Worm (Caenorhabditis elegans): Measurements from ENCODE around the gene mig-13.

Gene mig-13

DNA sequence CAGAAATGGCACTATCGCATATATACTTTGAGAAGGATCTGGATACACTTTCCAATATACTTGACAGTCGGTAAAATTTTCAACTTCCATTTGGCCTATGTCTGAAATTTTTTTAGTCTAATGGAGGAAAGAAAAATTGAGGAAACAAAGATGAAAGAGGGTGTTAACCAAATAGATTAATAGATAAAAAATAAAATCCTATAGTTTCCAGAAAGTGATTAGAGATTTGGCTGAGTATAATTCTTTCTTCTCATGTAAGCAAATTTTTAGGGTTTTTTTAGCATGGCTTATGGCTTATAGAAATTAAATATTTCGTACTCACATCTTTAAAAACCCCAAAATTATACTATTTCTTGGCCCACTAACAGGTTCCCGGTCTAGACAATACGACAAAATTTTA, 30.0 kb downstream of the mig-13 start, which contains the start of gene npr-1:
Gene npr-1, minus strand, starts transcription at position 101 of the 400 bp plus-strand sequence.
- TF ChIP-seq pha-4 (tag; optimal IDR thresholded peaks at IDR 0.05) (no peak), pqm-1 (tag; optimal IDR thresholded peaks at IDR 0.05) (no peak), sea-2 (GFP tag; optimal IDR thresholded peaks at IDR 0.05) (no peak), ama-1 (optimal IDR thresholded peaks at IDR 0.05) (no peak), lin-39 (tag; optimal IDR thresholded peaks at IDR 0.05) (no peak), fkh-2 (tag; optimal IDR thresholded peaks at IDR 0.05) (no peak), nhr-76 (tag; optimal IDR thresholded peaks at IDR 0.05) (no peak), nfya-1 (tag; optimal IDR thresholded peaks at IDR 0.05; ENCODE audit: insufficient read depth) (no peak), mdl-1 (tag; optimal IDR thresholded peaks at IDR 0.05) (no peak), snpc-4 (tag; optimal IDR thresholded peaks at IDR 0.05) (no peak), zag-1 (tag; optimal IDR thresholded peaks at IDR 0.05) (no peak), mml-1 (tag; optimal IDR thresholded peaks at IDR 0.05) (no peak), ztf-11 (tag; optimal IDR thresholded peaks at IDR 0.05) (no peak), nhr-12 (tag; optimal IDR thresholded peaks at IDR 0.05) (no peak), hmg-11 (tag; optimal IDR thresholded peaks at IDR 0.05) (no peak)

DNA sequence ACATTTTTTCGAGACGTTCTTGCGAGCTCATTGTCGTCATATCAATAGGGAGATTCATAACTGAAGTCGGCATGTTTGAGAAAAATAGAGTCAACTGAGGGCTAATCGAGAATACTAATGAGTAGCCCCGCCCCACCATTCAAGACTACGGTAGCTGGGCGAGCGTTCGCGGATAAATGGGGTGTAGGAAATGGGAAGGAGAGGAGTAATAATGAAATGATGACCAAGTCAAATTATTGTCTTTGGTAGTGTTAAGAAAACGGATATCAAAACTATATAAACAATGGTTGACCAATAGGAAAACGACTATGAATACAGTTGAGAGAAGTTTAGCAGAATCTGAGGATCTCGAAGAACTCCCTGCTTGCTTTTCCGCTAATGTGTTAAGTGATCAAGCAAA, 38.4 kb downstream of the mig-13 start, which contains the start of gene mls-2:
Gene mls-2, minus strand, starts transcription at position 101 of the 400 bp plus-strand sequence.
- TF ChIP-seq nhr-23 (tag; optimal IDR thresholded peaks at IDR 0.05) (no peak), nhr-43 (tag; optimal IDR thresholded peaks at IDR 0.05; ENCODE audit: poor library complexity, severe bottlenecking) (no peak)

DNA sequence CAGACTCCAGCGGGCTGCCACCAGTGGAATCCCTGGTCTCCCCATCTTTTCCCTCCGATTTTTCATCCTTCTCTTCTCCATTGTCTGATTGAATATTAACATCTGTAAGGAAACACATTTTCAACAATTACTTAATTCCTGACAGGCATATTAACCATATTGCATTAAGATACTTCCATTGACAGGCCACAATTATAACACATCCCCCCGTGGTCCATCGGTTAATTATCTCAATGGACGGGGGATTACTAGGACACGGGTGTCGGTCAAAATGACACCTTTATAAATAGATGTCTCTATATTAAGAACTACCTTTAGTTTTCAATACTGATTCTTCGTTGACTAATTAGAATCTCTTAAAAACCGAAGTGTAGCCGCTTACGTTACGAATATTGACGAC, 40.2 kb downstream of the mig-13 start:
- TF ChIP-seq ceh-16 (tag; optimal IDR thresholded peaks at IDR 0.05) (no peak), eor-1 (tag; optimal IDR thresholded peaks at IDR 0.05) (no peak), mdl-1 (tag; optimal IDR thresholded peaks at IDR 0.05) (no peak), elt-1 (tag; optimal IDR thresholded peaks at IDR 0.05) (no peak), pha-4 (tag; optimal IDR thresholded peaks at IDR 0.05) (no peak), fos-1 (tag; optimal IDR thresholded peaks at IDR 0.05) (no peak), mml-1 (tag; optimal IDR thresholded peaks at IDR 0.05) (no peak)

DNA sequence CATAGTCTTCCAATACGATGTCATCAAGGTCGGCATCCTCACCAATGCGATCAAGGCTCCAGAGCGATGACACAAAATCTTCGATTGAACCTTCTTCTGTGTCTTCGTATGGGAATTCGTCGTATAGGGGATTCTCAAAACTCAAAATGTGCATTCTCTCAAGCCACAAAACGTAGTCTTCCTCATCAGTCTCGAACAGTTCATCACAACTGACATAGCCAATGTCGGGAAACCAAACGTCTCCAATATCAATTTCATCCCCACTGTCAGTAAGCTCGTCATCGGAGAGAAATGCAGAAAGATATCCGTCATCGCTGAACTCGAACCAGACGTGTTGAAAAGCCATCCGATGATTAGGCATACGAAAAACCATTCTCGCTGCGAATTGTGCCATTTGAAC, 45.2 kb downstream of the mig-13 start, which contains the start of gene C39E6.2:
Gene C39E6.2, minus strand, starts transcription at position 394 of the 400 bp plus-strand sequence.
- TF ChIP-seq ztf-11 (tag; optimal IDR thresholded peaks at IDR 0.05), result no peak
- TF ChIP-seq sea-2 (GFP tag; optimal IDR thresholded peaks at IDR 0.05), result no peak
- no peak for TF ChIP-seq nhr-43 (tag; optimal IDR thresholded peaks at IDR 0.05; ENCODE audit: poor library complexity, severe bottlenecking)

DNA sequence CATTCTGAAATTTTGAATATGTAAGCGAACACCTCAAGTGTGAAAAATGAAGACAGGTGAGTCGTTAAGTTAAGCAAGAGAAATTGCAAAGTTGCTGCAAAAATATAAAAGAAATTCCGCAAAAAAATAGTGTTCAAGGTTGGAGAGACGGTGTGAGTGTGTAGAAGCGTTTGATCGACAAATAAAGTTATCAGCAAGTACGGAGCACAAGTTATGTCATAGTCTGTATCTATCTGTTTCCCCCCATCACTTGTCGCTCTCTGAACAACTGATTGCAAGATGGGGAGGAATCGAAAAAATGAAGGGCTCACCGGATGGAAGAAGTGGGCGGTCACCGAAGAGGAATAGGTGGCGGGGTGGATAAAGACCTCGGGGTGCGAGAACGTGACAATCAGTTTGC, 50.8 kb downstream of the mig-13 start, which contains the start of gene lon-2:
Gene lon-2, minus strand, starts transcription at position 4 of the 400 bp plus-strand sequence.
- TF ChIP-seq elt-2 (tag; optimal IDR thresholded peaks at IDR 0.05) (peak; percentile 52), nhr-76 (tag; optimal IDR thresholded peaks at IDR 0.05) (no peak), pqm-1 (tag; optimal IDR thresholded peaks at IDR 0.05) (peak; percentile 49), mdl-1 (tag; optimal IDR thresholded peaks at IDR 0.05) (no peak)
